Fruit fly (Drosophila melanogaster): ENCODE measurements around the gene CG11714.

Gene CG11714

dm6 chr3L:11536132-11536531 lies 13.6 kb upstream of the CG11714 start (continued):
- TF ChIP-seq caup (GFP tag; optimal IDR thresholded peaks at IDR 0.05; ENCODE audit: severe bottlenecking): no peak
- peak; percentile 15 for TF ChIP-seq CG15514 (GFP tag; optimal IDR thresholded peaks at IDR 0.05)
- no peak for TF ChIP-seq yki (optimal IDR thresholded peaks at IDR 0.05)
- TF ChIP-seq eve (GFP tag; optimal IDR thresholded peaks at IDR 0.05): no peak
- TF ChIP-seq sima (GFP tag; optimal IDR thresholded peaks at IDR 0.05): no peak
- TF ChIP-seq lmd (GFP tag; IDR thresholded peaks at IDR 0.05): peak; percentile 41; the same call in 1 of the 2 replicates
- TF ChIP-seq Pdp1 (GFP tag; optimal IDR thresholded peaks at IDR 0.05): peak in 1 of 2 experiments; percentile 0
- TF ChIP-seq sens (GFP tag): peak; percentile 83
- TF ChIP-seq ssp (GFP tag; IDR thresholded peaks at IDR 0.05): 0 out of 2 replicates have a peak, but pooled peaks have one; percentile 16
- no peak for TF ChIP-seq Mad (GFP tag; optimal IDR thresholded peaks at IDR 0.05)
- peak; percentile 50 for TF ChIP-seq vvl (GFP tag; IDR thresholded peaks at IDR 0.05)
- TF ChIP-seq CG1024 (GFP tag; IDR thresholded peaks at IDR 0.05): peak; percentile 33; the same call in 1 of the 2 replicates
- no peak for TF ChIP-seq CG13624 (GFP tag; optimal IDR thresholded peaks at IDR 0.05)
- no peak for TF ChIP-seq Dll (GFP tag; IDR thresholded peaks at IDR 0.05; ENCODE audit: partially characterized antibody)
- TF ChIP-seq CG16779 (GFP tag; IDR thresholded peaks at IDR 0.05): no peak
- TF ChIP-seq CG3281 (GFP tag; optimal IDR thresholded peaks at IDR 0.05): peak; percentile 6
- TF ChIP-seq grau (tag; optimal IDR thresholded peaks at IDR 0.05): peak; percentile 13
- TF ChIP-seq CG9932 (GFP tag; IDR thresholded peaks at IDR 0.05): peak; percentile 53
- no peak for TF ChIP-seq Nf-YB (GFP tag; optimal IDR thresholded peaks at IDR 0.05)
- TF ChIP-seq CG32532 (GFP tag; IDR thresholded peaks at IDR 0.05): peak; percentile 58; the same call in 1 of the 2 replicates
- TF ChIP-seq ci (GFP tag; IDR thresholded peaks at IDR 0.05): peak; percentile 61; the same call in 2 of the 3 replicates
- peak; percentile 11 for TF ChIP-seq ind (GFP tag; optimal IDR thresholded peaks at IDR 0.05)
- 0 out of 3 replicates have a peak, but pooled peaks have one; percentile 45 for TF ChIP-seq Dbx (GFP tag; IDR thresholded peaks at IDR 0.05)
- no peak for TF ChIP-seq CG12155 (GFP tag; optimal IDR thresholded peaks at IDR 0.05)
- TF ChIP-seq MBD-R2 (GFP tag; IDR thresholded peaks at IDR 0.05): no peak
- TF ChIP-seq Rfx (GFP tag; IDR thresholded peaks at IDR 0.05): peak; percentile 47; the same call in 1 of the 2 replicates

- TF ChIP-seq PHDP (tag; optimal IDR thresholded peaks at IDR 0.05): peak; percentile 49
- peak; percentile 61 for TF ChIP-seq gem (tag; optimal IDR thresholded peaks at IDR 0.05)
- TF ChIP-seq nerfin-2 (GFP tag; IDR thresholded peaks at IDR 0.05; ENCODE audit: partially characterized antibody): no peak
- peak; percentile 28 for TF ChIP-seq dmrt99B (tag; optimal IDR thresholded peaks at IDR 0.05)
- peak; percentile 2 for TF ChIP-seq CG1233 (GFP tag; optimal IDR thresholded peaks at IDR 0.05)
- TF ChIP-seq Usf (GFP tag; optimal IDR thresholded peaks at IDR 0.05): peak; percentile 29
- TF ChIP-seq CG7839 (tag; optimal IDR thresholded peaks at IDR 0.05): peak; percentile 48
- TF ChIP-seq fd3F (GFP tag; optimal IDR thresholded peaks at IDR 0.05): peak; percentile 23
- no peak for TF ChIP-seq CG4854 (GFP tag; optimal IDR thresholded peaks at IDR 0.05)
- TF ChIP-seq zen2 (GFP tag; IDR thresholded peaks at IDR 0.05; ENCODE audit: partially characterized antibody): 0 out of 3 replicates have a peak, but pooled peaks have one; percentile 48
- TF ChIP-seq trh (GFP tag; optimal IDR thresholded peaks at IDR 0.05): no peak
- TF ChIP-seq CG17385 (GFP tag; optimal IDR thresholded peaks at IDR 0.05): peak; percentile 33
- no peak for TF ChIP-seq CG4820 (GFP tag; optimal IDR thresholded peaks at IDR 0.05)
- peak; percentile 30 for TF ChIP-seq CG34376 (GFP tag; optimal IDR thresholded peaks at IDR 0.05)
- no peak for TF ChIP-seq salm (tag; optimal IDR thresholded peaks at IDR 0.05)
- TF ChIP-seq CG5180 (GFP tag; optimal IDR thresholded peaks at IDR 0.05): no peak
- peak in 1 of 2 experiments; percentile 62 for TF ChIP-seq Pdp1 (GFP tag; optimal IDR thresholded peaks at IDR 0.05)
- TF ChIP-seq hth (optimal IDR thresholded peaks at IDR 0.05): no peak
- TF ChIP-seq CG14860 (GFP tag; IDR thresholded peaks at IDR 0.05; ENCODE audit: partially characterized antibody): no peak
- TF ChIP-seq Sox102F (GFP tag; optimal IDR thresholded peaks at IDR 0.05): peak; percentile 55
- TF ChIP-seq CG11723 (GFP tag; optimal IDR thresholded peaks at IDR 0.05): no peak
- peak; percentile 64; the same call in 1 of the 2 replicates for TF ChIP-seq chm (GFP tag; IDR thresholded peaks at IDR 0.05)
- peak; percentile 48; the same call in 1 of the 2 replicates for TF ChIP-seq lmd (GFP tag; IDR thresholded peaks at IDR 0.05)
- TF ChIP-seq Bgb (GFP tag; IDR thresholded peaks at IDR 0.05; ENCODE audit: partially characterized antibody): peak; percentile 55; the same call in 1 of the 2 replicates
These were observed 12.1 kb upstream of the CG11714 start for dm6 chr3L:11534391-11535246.
